Fruit fly (Drosophila melanogaster): ENCODE data around the gene AP-2sigma.

Gene AP-2sigma

dm6 chr3R:21269923-21270322 is at the start of gene AP-2sigma, which contains the start of gene Idi (continued):
- TF ChIP-seq cg (GFP tag; optimal IDR thresholded peaks at IDR 0.05) (no peak), Side (GFP tag; optimal IDR thresholded peaks at IDR 0.05) (no peak), ci (GFP tag; IDR thresholded peaks at IDR 0.05) (peak; percentile 61; the same call in 2 of the 3 replicates), CG9609 (GFP tag; optimal IDR thresholded peaks at IDR 0.05) (peak; percentile 5), CG17829 (tag; optimal IDR thresholded peaks at IDR 0.05) (peak; percentile 44), E2f2 (GFP tag; IDR thresholded peaks at IDR 0.05) (peak; percentile 58), CG13894 (tag; optimal IDR thresholded peaks at IDR 0.05) (peak; percentile 21), Hr78 (GFP tag; optimal IDR thresholded peaks at IDR 0.05) (no peak), crp (GFP tag; optimal IDR thresholded peaks at IDR 0.05) (peak; percentile 80 to 96), Scr (GFP tag; IDR thresholded peaks at IDR 0.05; ENCODE audit: partially characterized antibody) (0 out of 2 replicates have a peak, but pooled peaks have one; percentile 14), disco-r (GFP tag; optimal IDR thresholded peaks at IDR 0.05) (peak; percentile 37), ssp (GFP tag; IDR thresholded peaks at IDR 0.05) (no peak), Awh (GFP tag; IDR thresholded peaks at IDR 0.05) (no peak), fu2 (GFP tag; optimal IDR thresholded peaks at IDR 0.05) (peak; percentile 4), CG32532 (GFP tag; IDR thresholded peaks at IDR 0.05) (no peak), CG2199 (GFP tag; IDR thresholded peaks at IDR 0.05) (0 out of 3 replicates have a peak, but pooled peaks have one; percentile 25), CG33557 (GFP tag; optimal IDR thresholded peaks at IDR 0.05) (peak; percentile 50), luna (GFP tag; optimal IDR thresholded peaks at IDR 0.05) (no peak), sima (GFP tag; optimal IDR thresholded peaks at IDR 0.05) (no peak), CG30020 (tag; optimal IDR thresholded peaks at IDR 0.05) (no peak), twi (tag; optimal IDR thresholded peaks at IDR 0.05) (peak; percentile 3), CG34422 (GFP tag; IDR thresholded peaks at IDR 0.05) (peak; percentile 70; the same call in 2 of the 3 replicates), Sox100B (GFP tag; optimal IDR thresholded peaks at IDR 0.05) (no peak), CG2712 (tag; optimal IDR thresholded peaks at IDR 0.05) (peak; percentile 25), sc (optimal IDR thresholded peaks at IDR 0.05) (no peak), sc (GFP tag; optimal IDR thresholded peaks at IDR 0.05) (no peak), chinmo (GFP tag; IDR thresholded peaks at IDR 0.05; ENCODE audit: partially characterized antibody) (0 out of 4 replicates have a peak, but pooled peaks have one; percentile 64), Spps (tag; optimal IDR thresholded peaks at IDR 0.05) (no peak), CG17186 (GFP tag; optimal IDR thresholded peaks at IDR 0.05) (peak; percentile 76), CG1603 (tag; optimal IDR thresholded peaks at IDR 0.05) (peak; percentile 75), MESR4 (GFP tag; optimal IDR thresholded peaks at IDR 0.05) (peak; percentile 83), otp (GFP tag; IDR thresholded peaks at IDR 0.05) (peak; percentile 34; the same call in 1 of the 3 replicates), CG4360 (GFP tag; IDR thresholded peaks at IDR 0.05) (peak; percentile 36), CG30403 (GFP tag; optimal IDR thresholded peaks at IDR 0.05) (peak; percentile 30), Xbp1 (GFP tag; optimal IDR thresholded peaks at IDR 0.05) (peak; percentile 52), hb (GFP tag; IDR thresholded peaks at IDR 0.05; ENCODE audit: partially characterized antibody) (no peak), Asciz (GFP tag; optimal IDR thresholded peaks at IDR 0.05) (no peak), stc (GFP tag; IDR thresholded peaks at IDR 0.05) (no peak), CG4617 (GFP tag; optimal IDR thresholded peaks at IDR 0.05; ENCODE audit: borderline replicate concordance) (peak; percentile 90), Fer1 (GFP tag; optimal IDR thresholded peaks at IDR 0.05) (peak; percentile 3), insv (GFP tag; optimal IDR thresholded peaks at IDR 0.05) (no peak), abd-A (tag; optimal IDR thresholded peaks at IDR 0.05) (no peak), YL-1 (GFP tag; optimal IDR thresholded peaks at IDR 0.05) (peak; percentile 92), trem (tag; optimal IDR thresholded peaks at IDR 0.05) (peak; percentile 99), CG7786 (GFP tag; optimal IDR thresholded peaks at IDR 0.05) (peak; percentile 34), CG14014 (GFP tag; IDR thresholded peaks at IDR 0.05) (0 out of 2 replicates have a peak, but pooled peaks have one; percentile 24), seq (GFP tag; IDR thresholded peaks at IDR 0.05) (no peak), CG4424 (GFP tag; optimal IDR thresholded peaks at IDR 0.05) (peak; percentile 9), CG3838 (GFP tag; optimal IDR thresholded peaks at IDR 0.05) (no peak), Abd-B (GFP tag; optimal IDR thresholded peaks at IDR 0.05) (no peak)
